Fruit fly (Drosophila melanogaster) Kc167 (cell line): ENCODE measurements around the gene CG13384.

Source experiments
- Myc ChIP-seq: fragments of >200 bp; optimal IDR thresholded peaks from 2 replicates; lab custom pipeline; 2017; ENCODE audit warnings: missing external identifiers
- Sin3A ChIP-seq: fragments of >200 bp; optimal IDR thresholded peaks from 2 replicates; lab custom pipeline; 2018; ENCODE audit warnings: missing external identifiers
- h ChIP-seq: fragments of >200 bp; optimal IDR thresholded peaks from 3 replicates; lab custom pipeline; 2018; ENCODE audit warnings: missing external identifiers
- insv ChIP-seq: fragments of >200 bp; optimal IDR thresholded peaks from 3 replicates; lab custom pipeline; 2018; ENCODE audit warnings: missing external identifiers
- psq ChIP-seq: fragments of >200 bp; optimal IDR thresholded peaks from 2 replicates; lab custom pipeline; 2017; ENCODE audit warnings: missing external identifiers

- TF ChIP-seq insv (lab: Kevin White, UChicago) (no peak), Sin3A (no peak), psq (no peak), h (lab: Kevin White, UChicago) (no peak), Myc (lab: Kevin White, UChicago) (no peak)
These were observed 28.8 kb upstream of the CG13384 start for dm6 chr2L:8355419-8355818.
